Fruit fly (Drosophila melanogaster): ENCODE data around the gene Gug.

The Gug gene

dm6 chr3L:8449800-8450690 lies at the start of gene Gug (continued):
- TF ChIP-seq cyc (GFP tag; optimal IDR thresholded peaks at IDR 0.05) (no peak), Met (GFP tag; optimal IDR thresholded peaks at IDR 0.05) (peak; percentile 53), Smox (GFP tag; optimal IDR thresholded peaks at IDR 0.05) (peak; percentile 30), OdsH (GFP tag; optimal IDR thresholded peaks at IDR 0.05) (peak; percentile 75), CG6163 (GFP tag; IDR thresholded peaks at IDR 0.05) (peak; percentile 98), CG32006 (GFP tag; optimal IDR thresholded peaks at IDR 0.05) (peak; percentile 92), CG11902 (GFP tag; optimal IDR thresholded peaks at IDR 0.05) (no peak), salr (GFP tag; optimal IDR thresholded peaks at IDR 0.05) (peak; percentile 94 to 95), dac (GFP tag; optimal IDR thresholded peaks at IDR 0.05) (peak; percentile 91), CG15336 (GFP tag; IDR thresholded peaks at IDR 0.05) (peak; percentile 94)

- TF ChIP-seq CG6854 (GFP tag; optimal IDR thresholded peaks at IDR 0.05), result no peak
- no peak for TF ChIP-seq CG11762 (GFP tag; optimal IDR thresholded peaks at IDR 0.05; ENCODE audit: insufficient read depth)
- peak; percentile 54 for TF ChIP-seq CG1621 (tag; optimal IDR thresholded peaks at IDR 0.05)
- TF ChIP-seq CG6808 (GFP tag; optimal IDR thresholded peaks at IDR 0.05), result no peak
- no peak for TF ChIP-seq fd59A (GFP tag; optimal IDR thresholded peaks at IDR 0.05)
- TF ChIP-seq CG11294 (GFP tag; IDR thresholded peaks at IDR 0.05), result no peak
Observed at dm6 chr3L:8405123-8405522, 44.6 kb upstream of the Gug start, which contains the start of the genes Tpt, mkg-p and CG13667. Tpt (minus strand) TSS chr3L:8405277. mkg-p (minus strand) TSS chr3L:8405277. CG13667 (plus strand) TSS chr3L:8405454.

- TF ChIP-seq CG6163 (GFP tag; IDR thresholded peaks at IDR 0.05) (no peak), CG11294 (GFP tag; IDR thresholded peaks at IDR 0.05) (no peak), Smox (GFP tag; optimal IDR thresholded peaks at IDR 0.05) (no peak), CG7368 (GFP tag; optimal IDR thresholded peaks at IDR 0.05) (no peak), Lpt (GFP tag; optimal IDR thresholded peaks at IDR 0.05) (no peak), CG6276 (GFP tag; optimal IDR thresholded peaks at IDR 0.05) (no peak), Gug (GFP tag; IDR thresholded peaks at IDR 0.05) (no peak), CG11902 (GFP tag; optimal IDR thresholded peaks at IDR 0.05) (no peak), fkh (GFP tag; optimal IDR thresholded peaks at IDR 0.05) (peak; percentile 74), salr (GFP tag; optimal IDR thresholded peaks at IDR 0.05) (no peak), CG9139 (GFP tag; optimal IDR thresholded peaks at IDR 0.05) (no peak), CG8319 (GFP tag; optimal IDR thresholded peaks at IDR 0.05) (no peak), CG3032 (tag; optimal IDR thresholded peaks at IDR 0.05) (peak; percentile 29), eg (GFP tag; IDR thresholded peaks at IDR 0.05) (0 out of 3 replicates have a peak, but pooled peaks have one; percentile 8), CG32006 (GFP tag; optimal IDR thresholded peaks at IDR 0.05) (peak; percentile 77), Eip75B (GFP tag; optimal IDR thresholded peaks at IDR 0.05) (no peak)
Observed at dm6 chr3L:8411439-8411897, 38.3 kb upstream of the Gug start, which contains the start of gene Exo70. Exo70 (plus strand) TSS chr3L:8411851.

- no peak for TF ChIP-seq CG1621 (tag; optimal IDR thresholded peaks at IDR 0.05)
- TF ChIP-seq dac (GFP tag; optimal IDR thresholded peaks at IDR 0.05), result no peak
- no peak for TF ChIP-seq dsx (GFP tag; optimal IDR thresholded peaks at IDR 0.05; ENCODE audit: poor library complexity, severe bottlenecking)
- TF ChIP-seq eg (GFP tag; IDR thresholded peaks at IDR 0.05), result no peak
- TF ChIP-seq Hr39 (GFP tag; optimal IDR thresholded peaks at IDR 0.05), result no peak
- TF ChIP-seq spab (GFP tag; optimal IDR thresholded peaks at IDR 0.05), result no peak
- TF ChIP-seq CG11762 (GFP tag; optimal IDR thresholded peaks at IDR 0.05; ENCODE audit: insufficient read depth), result no peak
- TF ChIP-seq fkh (GFP tag; optimal IDR thresholded peaks at IDR 0.05), result no peak
- no peak for TF ChIP-seq CG31627 (GFP tag; optimal IDR thresholded peaks at IDR 0.05)
- TF ChIP-seq achi (GFP tag; optimal IDR thresholded peaks at IDR 0.05), result no peak
- TF ChIP-seq CG11294 (GFP tag; IDR thresholded peaks at IDR 0.05), result no peak
- no peak for TF ChIP-seq Eip75B (GFP tag; optimal IDR thresholded peaks at IDR 0.05)
- TF ChIP-seq svp (GFP tag), result no peak
- TF ChIP-seq CG4318 (GFP tag; optimal IDR thresholded peaks at IDR 0.05), result no peak
Observed at dm6 chr3L:8412725-8413124, 37.0 kb upstream of the Gug start, which contains the start of the genes Oseg1 and mtrm. Oseg1 (minus strand) TSS chr3L:8412825. mtrm (plus strand) TSS chr3L:8413012.
